Fruit fly (Drosophila melanogaster): ENCODE results near the gene Mulk.

DNA sequence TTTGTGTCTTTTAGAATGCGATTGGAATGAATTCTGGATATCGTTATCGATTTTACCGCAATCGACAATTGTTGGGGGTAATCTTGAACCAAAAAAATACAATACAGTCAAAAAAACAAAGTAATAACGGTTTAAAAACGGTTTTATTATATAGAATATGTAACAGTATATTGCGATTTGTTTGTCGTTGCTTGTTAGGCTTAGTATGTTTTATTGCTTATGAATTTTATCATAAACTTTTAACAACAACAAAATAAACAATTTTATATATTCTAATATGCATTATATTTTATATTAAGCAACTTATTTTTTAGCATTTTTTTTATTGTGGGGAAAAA, 29.9 kb downstream of the Mulk start, which contains the start of gene CYLD:
- no peak for TF ChIP-seq psq (optimal IDR thresholded peaks at IDR 0.05)
- no peak for TF ChIP-seq h (optimal IDR thresholded peaks at IDR 0.05)
- no peak for TF ChIP-seq ttk (optimal IDR thresholded peaks at IDR 0.05)
- no peak for TF ChIP-seq Myc (optimal IDR thresholded peaks at IDR 0.05)
- TF ChIP-seq insv (optimal IDR thresholded peaks at IDR 0.05): no peak
- no peak for TF ChIP-seq Sin3A (optimal IDR thresholded peaks at IDR 0.05)

Measured in Kc167 (cell line).